Worm (Caenorhabditis elegans) whole organism, L4 larva: ENCODE results near the gene str-3.

Source experiments
- ZK546.5 ChIP-seq, 2 experiments: sonication (generic microtip); optimal IDR thresholded peaks; 2 replicates each; lab custom pipeline; 2017; ENCODE audit warnings: missing biosample characterization in 2 of 2, missing genetic modification characterization in 2 of 2
- dve-1 ChIP-seq: sonication (generic microtip); optimal IDR thresholded peaks from 2 replicates; lab custom pipeline; 2017; ENCODE audit warnings: antibody characterized with exemption, mild to moderate bottlenecking, missing genetic modification characterization, missing compliant biosample characterization; ENCODE audit not compliant: insufficient read depth
- lin-13 ChIP-seq: fragments of 150-350 bp; optimal IDR thresholded peaks from 2 replicates; lab custom pipeline; 2014; ENCODE audit warnings: missing biosample characterization, missing genetic modification reagents, missing genetic modification characterization
- lir-3 ChIP-seq: sonication (generic microtip); optimal IDR thresholded peaks from 2 replicates; lab custom pipeline; 2016; ENCODE audit warnings: mild to moderate bottlenecking, missing genetic modification characterization, missing compliant biosample characterization
- nhr-25 ChIP-seq: sonication (generic microtip); optimal IDR thresholded peaks from 2 replicates; lab custom pipeline; 2017; ENCODE audit warnings: missing genetic modification characterization, mild to moderate bottlenecking, missing compliant biosample characterization, antibody characterized with exemption, moderate library complexity, borderline replicate concordance; ENCODE audit not compliant: insufficient read depth
- nhr-6 ChIP-seq: fragments of 150-350 bp; optimal IDR thresholded peaks from 2 replicates; lab custom pipeline; 2014; ENCODE audit warnings: missing biosample characterization, missing genetic modification characterization
- nhr-76 ChIP-seq: fragments of 150-350 bp; optimal IDR thresholded peaks from 2 replicates; lab custom pipeline; 2014; ENCODE audit warnings: missing biosample characterization, missing genetic modification characterization
- saeg-2 ChIP-seq: fragments of 200-800 bp; sonication (Bioruptor generic); IDR thresholded peaks from 2 replicates; pipeline ENCODE4 v1.3.6; 2022; ENCODE audit warnings: missing genetic modification reagents, missing genetic modification characterization, missing compliant biosample characterization
- ztf-11 ChIP-seq: fragments of 150-350 bp; optimal IDR thresholded peaks from 2 replicates; lab custom pipeline; 2014; ENCODE audit warnings: missing biosample characterization, missing genetic modification characterization

DNA sequence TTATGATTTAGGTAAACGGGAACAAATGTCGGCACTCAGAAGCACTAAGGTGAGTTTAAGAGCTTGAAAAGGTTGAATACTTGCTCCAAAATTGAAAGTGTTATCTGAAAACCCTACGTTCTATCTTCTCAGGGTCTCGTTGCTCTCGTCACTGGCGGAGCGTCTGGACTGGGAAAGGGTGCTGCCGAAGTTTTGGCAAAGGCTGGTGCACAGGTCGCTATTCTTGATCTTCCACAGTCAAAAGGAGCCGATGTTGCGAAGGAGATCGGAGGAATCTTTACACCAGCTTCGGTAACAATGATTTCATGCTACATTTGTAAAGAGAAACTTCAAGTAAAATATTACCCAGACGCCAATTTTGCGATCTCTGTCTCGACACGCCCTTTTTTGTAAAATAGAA is 31.1 kb upstream of the str-3 start, which contains the start of gene ard-1:
- TF ChIP-seq nhr-76 (tag; lab: Kevin White, UChicago) = no peak
- TF ChIP-seq ztf-11 (tag; lab: Kevin White, UChicago) = no peak
- no peak for TF ChIP-seq ZK546.5 (tag; optimal IDR thresholded peaks at IDR 0.05; lab: Kevin White, UChicago)
- TF ChIP-seq dve-1 (tag; lab: Kevin White, UChicago) = no peak
- no peak for TF ChIP-seq saeg-2 (GFP tag; lab: Robert Waterston, UW)
- TF ChIP-seq lir-3 (tag; lab: Kevin White, UChicago) = no peak
- TF ChIP-seq lin-13 (GFP tag; lab: Kevin White, UChicago) = no peak
- no peak for TF ChIP-seq nhr-25 (tag; lab: Kevin White, UChicago)
- TF ChIP-seq nhr-6 (tag; lab: Kevin White, UChicago) = no peak
